Worm (Caenorhabditis elegans) whole organism, dauer: ENCODE data around the gene F11E6.11.

Source experiments
- unc-62 ChIP-seq: sonication (generic microtip); optimal IDR thresholded peaks from 2 replicates; lab custom pipeline; 2017; ENCODE audit warnings: missing biosample characterization, missing genetic modification reagents, missing genetic modification characterization

The F11E6.11 gene

DNA sequence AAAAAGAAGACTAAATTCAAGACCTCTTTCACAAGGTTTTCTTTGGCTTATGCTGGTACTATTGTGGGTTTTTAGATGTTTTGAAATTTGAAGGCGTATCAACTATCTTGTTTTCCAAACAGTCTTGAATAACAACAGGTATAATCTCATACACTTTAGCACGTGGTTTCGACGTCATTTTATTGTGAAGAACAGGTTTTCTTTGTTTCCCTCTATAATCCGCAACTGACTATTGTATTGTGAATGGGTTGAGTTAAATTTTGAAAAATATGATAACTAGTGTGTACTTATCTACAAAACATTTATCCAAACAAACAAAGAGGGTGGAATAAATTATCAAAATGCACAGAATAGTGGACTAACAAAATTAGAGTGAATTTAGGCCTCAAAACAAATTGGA is 1.4 kb upstream of the F11E6.11 start:
- no peak for TF ChIP-seq unc-62 (GFP tag; lab: Kevin White, UChicago)

DNA sequence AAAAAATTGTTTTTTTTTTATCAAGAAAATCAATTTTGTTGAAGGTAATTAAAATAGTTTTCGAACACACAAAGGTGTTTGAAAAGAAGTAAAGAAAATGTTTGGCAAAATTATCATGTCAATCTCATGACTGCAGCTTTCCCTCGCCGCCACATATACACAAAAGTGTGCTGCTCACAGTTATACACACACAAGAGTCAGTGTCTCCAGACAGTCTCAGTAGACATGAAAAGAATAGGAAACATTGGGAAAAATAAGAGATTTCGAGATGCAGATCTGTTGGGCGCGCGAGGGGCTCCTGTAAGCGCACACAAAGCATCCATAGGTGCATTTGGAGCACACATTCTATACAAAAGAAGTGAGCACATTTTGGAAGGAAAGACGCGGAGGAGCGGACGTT is 5.7 kb downstream of the F11E6.11 start:
- no peak for TF ChIP-seq unc-62 (GFP tag; lab: Kevin White, UChicago)

- no peak for TF ChIP-seq unc-62 (GFP tag; lab: Kevin White, UChicago)
These were observed 7.8 kb downstream of the F11E6.11 start, which contains the start of gene F11E6.8 for ce11 chrIV:17450443-17450842. Gene F11E6.8, minus strand, starts transcription at chrIV:17450543.

DNA sequence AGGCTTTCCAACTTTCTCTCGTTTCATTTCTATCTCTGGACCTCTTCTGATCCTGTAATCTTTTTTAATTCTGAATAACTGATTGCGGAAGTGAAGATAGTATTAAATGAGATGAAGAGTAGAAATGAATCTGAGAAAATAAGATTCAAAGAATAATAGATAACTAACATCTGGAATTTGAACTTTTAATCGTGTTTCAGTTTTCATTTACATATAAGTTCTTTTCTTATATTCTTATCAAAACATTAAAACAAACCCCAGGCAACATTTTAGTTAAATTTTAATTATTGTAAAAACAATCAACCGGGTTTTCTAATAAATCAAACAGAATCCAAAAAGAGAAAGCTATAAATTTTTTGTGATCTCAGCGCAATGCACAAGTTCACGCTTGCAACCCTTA is 10.6 kb downstream of the F11E6.11 start:
- no peak for TF ChIP-seq unc-62 (GFP tag; lab: Kevin White, UChicago)

ce11 chrIV:17453996-17454395 is 11.4 kb downstream of the F11E6.11 start:
- TF ChIP-seq unc-62 (GFP tag; lab: Kevin White, UChicago), result no peak

DNA sequence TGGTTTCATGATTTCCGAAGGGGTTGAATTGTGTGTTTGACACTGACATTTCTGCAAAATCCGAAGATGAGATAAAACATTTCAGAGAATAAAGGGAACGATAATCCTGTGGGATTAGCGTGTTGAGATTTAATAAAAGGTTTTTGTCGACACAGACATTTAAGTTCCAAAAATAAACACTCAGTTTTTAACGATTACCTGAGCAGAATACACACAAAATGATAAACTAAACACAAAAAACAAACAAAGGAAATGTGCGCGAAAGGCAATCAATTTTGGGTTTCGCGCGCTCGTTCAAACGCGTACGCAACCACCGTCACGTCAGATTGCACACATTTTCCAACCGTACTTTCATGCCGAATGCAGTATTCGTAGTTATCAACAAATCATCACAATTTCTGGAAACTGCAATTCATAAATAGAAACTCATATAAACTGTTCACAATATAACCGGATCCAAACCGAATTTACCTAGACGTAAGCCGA is 18.6 kb downstream of the F11E6.11 start, which contains the start of gene rif-1.1:
Gene rif-1.1 (minus strand): TSS at position 51 of the 486 bp plus-strand sequence.
- TF ChIP-seq unc-62 (GFP tag; lab: Kevin White, UChicago), result no peak

- no peak for TF ChIP-seq unc-62 (GFP tag; lab: Kevin White, UChicago)
These were observed 20.5 kb downstream of the F11E6.11 start, which contains the start of gene F11E6.10 for ce11 chrIV:17463108-17463608. Gene F11E6.10, minus strand, starts transcription at chrIV:17463158.

DNA sequence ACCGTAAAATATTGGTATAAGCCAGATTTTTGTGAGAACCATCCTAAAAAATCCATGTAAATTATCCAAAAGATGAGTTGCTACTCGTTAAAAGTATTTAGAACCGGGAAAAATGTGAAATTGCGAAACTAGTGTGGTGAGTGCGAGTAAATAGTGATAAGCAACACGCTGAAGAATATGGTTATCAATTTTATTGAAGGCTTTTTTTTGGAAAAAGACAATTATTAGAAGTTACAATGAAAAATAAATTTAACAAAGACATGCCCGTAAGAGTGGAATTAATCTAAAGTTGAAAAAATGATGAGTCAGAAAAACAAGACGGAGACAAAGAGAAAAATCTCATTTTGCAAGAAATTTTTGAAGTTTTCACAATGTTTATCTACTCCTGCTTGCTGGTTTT is 23.3 kb downstream of the F11E6.11 start, which contains the start of gene F11E6.6:
Gene F11E6.6 (minus strand): TSS at position 101 of the 400 bp plus-strand sequence.
- TF ChIP-seq unc-62 (GFP tag; lab: Kevin White, UChicago), result no peak

DNA sequence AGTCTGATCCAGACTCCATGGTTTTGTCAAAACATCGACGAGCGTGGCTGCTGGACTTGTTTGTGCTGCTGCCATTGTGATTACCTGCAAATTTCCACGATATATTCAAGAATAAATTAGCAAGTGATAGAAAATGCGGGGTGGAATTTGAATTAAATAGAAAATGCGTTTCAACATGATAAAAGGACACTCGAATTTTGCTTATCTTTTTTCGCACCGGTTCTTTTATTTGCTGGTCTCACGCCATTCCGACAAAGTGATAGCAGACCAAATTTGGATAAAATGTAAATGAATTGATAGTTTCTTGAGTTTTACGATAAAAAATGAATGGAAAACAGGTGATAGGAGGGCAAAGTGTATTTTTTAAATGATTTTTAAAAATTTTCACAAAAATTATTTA is 24.7 kb downstream of the F11E6.11 start, which contains the start of gene elo-2:
Gene elo-2 (minus strand): TSS at position 84 of the 400 bp plus-strand sequence.
- TF ChIP-seq unc-62 (GFP tag; lab: Kevin White, UChicago), result no peak

DNA sequence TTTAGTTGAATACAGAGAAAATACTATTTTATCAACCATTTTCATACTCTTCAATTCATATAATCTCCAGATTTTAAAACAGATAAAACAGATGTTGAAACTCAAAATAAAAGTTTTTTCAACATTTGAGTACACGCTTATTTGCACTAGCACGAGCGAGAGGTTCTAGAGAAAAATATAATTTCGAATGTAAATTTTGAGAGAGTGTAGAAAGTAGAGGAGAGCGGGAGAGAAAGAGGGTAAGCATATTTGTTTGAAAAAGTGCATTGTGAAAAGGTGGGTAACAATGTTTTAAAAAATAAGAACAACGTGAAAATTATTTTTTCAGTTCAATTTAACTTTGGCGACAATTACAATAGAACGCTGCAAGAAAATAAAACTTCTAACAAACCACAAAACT is 25.2 kb downstream of the F11E6.11 start:
- TF ChIP-seq unc-62 (GFP tag; lab: Kevin White, UChicago), result no peak

ce11 chrIV:17470096-17470602 is 27.5 kb downstream of the F11E6.11 start, which contains the start of gene F11E6.4:
Gene F11E6.4, minus strand, starts transcription at chrIV:17470354.
- TF ChIP-seq unc-62 (GFP tag; lab: Kevin White, UChicago), result no peak

ce11 chrIV:17471870-17472459 is 29.3 kb downstream of the F11E6.11 start, which contains the start of gene epic-1:
Gene epic-1, minus strand, starts transcription at chrIV:17471920.
- peak; percentile 1 for TF ChIP-seq unc-62 (GFP tag; lab: Kevin White, UChicago)

- TF ChIP-seq unc-62 (GFP tag; lab: Kevin White, UChicago), result no peak
These were observed 30.4 kb downstream of the F11E6.11 start, which contains the start of gene gba-3 for ce11 chrIV:17473034-17473433. Gene gba-3, plus strand, starts transcription at chrIV:17473334.

- no peak for TF ChIP-seq unc-62 (GFP tag; lab: Kevin White, UChicago)
These were observed 31.4 kb downstream of the F11E6.11 start for ce11 chrIV:17474047-17474446.

DNA sequence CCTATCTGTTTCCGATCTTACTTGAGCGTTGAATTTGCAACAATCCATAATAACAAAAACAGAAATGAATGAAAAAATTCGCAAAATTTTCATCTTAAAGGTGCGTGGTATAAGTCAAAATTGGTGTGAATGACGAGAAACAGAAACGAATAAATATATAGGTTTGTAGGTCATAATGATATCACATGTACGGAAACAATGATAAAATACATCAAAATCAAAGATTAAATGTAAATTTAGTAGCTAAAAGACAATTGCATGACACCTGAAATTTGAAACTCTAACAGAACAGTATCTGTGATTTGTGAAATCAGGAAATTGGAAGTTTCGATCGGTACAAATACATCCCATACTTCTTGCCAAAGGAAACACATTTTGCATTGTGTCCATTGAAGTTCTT is 32.6 kb downstream of the F11E6.11 start, which contains the start of gene F11E6.9:
Gene F11E6.9 (minus strand): TSS at position 101 of the 400 bp plus-strand sequence.
- no peak for TF ChIP-seq unc-62 (GFP tag; lab: Kevin White, UChicago)

DNA sequence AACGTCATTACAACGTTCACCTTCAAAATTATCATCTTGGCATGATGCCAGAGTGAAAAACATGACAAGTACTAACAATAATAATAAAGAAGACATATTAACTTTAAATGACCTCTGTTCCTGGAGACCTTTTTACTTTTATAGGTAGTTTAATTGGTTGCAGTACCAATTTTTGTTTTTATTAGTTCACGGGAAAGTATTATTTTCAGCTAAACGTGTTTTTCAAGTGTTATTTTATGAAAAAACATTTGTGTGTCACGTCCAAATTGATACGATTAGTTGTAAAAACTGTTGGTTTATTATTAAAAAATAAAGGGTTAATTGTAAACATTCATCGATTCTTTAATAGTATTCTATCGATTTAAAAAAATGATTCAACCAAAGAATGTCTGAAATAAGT is 33.1 kb downstream of the F11E6.11 start, which contains the start of gene grl-24:
Gene grl-24 (minus strand): TSS at position 101 of the 400 bp plus-strand sequence.
- no peak for TF ChIP-seq unc-62 (GFP tag; lab: Kevin White, UChicago)
